Worm (Caenorhabditis elegans): Measurements from ENCODE around the gene ocr-3.
A peak's percentile ranks its signal among the peaks of the same experiment; 100 is the strongest.

DNA sequence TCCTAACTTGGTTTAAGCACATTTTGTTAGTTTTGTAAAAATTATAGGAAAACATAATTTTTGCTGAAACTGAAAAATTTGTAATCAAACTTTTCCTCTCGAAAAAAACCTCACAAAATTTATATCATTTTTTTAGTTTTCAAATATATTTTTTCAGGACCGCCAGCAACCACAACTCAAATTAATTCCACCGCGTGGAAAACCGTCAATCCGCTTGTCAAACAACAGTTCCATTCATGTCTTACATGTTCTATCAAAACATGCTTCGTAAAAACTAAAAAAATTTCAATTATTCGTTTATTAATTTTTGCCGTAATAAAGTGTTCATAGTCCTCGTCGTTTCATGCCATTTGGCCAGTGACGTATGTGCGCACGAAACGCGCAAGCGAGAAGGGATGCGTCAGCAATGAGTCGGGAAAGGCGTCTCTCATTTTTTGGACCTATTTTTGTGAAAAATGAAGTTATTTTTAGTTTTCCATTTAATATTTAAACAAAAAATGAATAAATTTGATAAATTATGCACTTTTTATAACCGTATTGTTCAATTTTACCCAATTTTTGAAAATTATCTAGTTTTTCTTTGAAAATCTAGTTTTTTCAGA lies 4.9 kb downstream of the ocr-3 start, which contains the start of gene ucr-2.2:
- no peak for TF ChIP-seq nhr-237 (tag; optimal IDR thresholded peaks at IDR 0.05)
- TF ChIP-seq fkh-10 (GFP tag; optimal IDR thresholded peaks at IDR 0.05): peak; percentile 27

Measured in whole organism, L1 larva.